Fruit fly (Drosophila melanogaster): ENCODE results near the gene mura.

mura gene

DNA sequence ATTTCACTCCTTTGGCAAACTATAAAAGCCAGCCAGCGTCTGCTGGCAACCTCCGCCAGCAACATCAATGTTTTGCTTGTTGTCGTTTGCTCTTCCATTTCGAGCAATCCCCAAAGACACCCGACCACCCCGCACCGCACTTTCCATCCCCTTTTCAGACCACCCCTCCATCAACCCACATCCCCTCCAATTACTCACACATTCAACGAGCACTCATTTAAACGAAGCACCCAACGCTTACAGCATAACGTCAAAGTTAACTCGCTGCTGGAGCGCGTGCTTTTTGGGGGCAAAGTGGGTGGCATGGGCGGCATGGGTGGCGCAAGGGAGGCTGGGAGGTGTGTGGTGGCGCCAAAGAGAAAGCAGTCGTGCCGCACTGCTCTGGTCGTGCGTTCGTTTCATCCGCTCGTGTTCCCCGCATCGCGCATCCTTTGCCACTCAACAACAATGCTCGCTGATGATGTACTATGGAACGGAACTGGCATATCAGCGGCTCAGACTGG is 60.5 kb downstream of the mura start (continued):
- TF ChIP-seq abd-A (tag; optimal IDR thresholded peaks at IDR 0.05) (peak; percentile 100), crp (GFP tag; optimal IDR thresholded peaks at IDR 0.05) (no peak), repo (GFP tag; optimal IDR thresholded peaks at IDR 0.05) (no peak), Trl (optimal IDR thresholded peaks at IDR 0.05) (no peak), Trl (GFP tag; optimal IDR thresholded peaks at IDR 0.05) (no peak), CG5180 (GFP tag; optimal IDR thresholded peaks at IDR 0.05) (no peak), so (GFP tag; IDR thresholded peaks at IDR 0.05) (no peak), Optix (GFP tag; IDR thresholded peaks at IDR 0.05) (no peak), Hsf (GFP tag; optimal IDR thresholded peaks at IDR 0.05) (no peak)

DNA sequence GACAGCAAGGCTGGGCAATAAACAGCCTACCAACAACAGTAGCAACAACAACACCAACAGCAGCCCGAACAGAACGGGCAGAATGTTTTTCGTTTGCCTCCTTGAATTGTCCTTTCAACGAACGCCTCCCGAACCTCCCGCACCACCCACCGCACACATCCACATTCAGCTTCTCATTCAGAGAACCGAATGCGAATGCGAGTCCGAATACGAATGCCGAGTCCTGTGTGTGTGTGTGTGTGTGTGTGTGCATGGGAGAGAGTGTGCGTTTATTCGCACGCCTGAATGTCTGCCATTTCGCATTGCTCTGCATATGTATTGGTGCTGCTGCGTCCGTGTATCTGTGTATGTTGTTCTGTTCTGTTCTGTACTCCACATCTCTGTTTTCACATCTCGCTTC is 63.1 kb downstream of the mura start:
- TF ChIP-seq chinmo (GFP tag; IDR thresholded peaks at IDR 0.05; ENCODE audit: partially characterized antibody) (0 out of 4 replicates have a peak, but pooled peaks have one; percentile 46), slbo (GFP tag; IDR thresholded peaks at IDR 0.05) (no peak), mam (GFP tag; optimal IDR thresholded peaks at IDR 0.05) (no peak), CG13894 (tag; optimal IDR thresholded peaks at IDR 0.05) (peak; percentile 41), abd-A (tag; optimal IDR thresholded peaks at IDR 0.05) (peak; percentile 92), NC2β (GFP tag; optimal IDR thresholded peaks at IDR 0.05) (no peak), Deaf1 (tag; optimal IDR thresholded peaks at IDR 0.05) (peak; percentile 93), jing (GFP tag; optimal IDR thresholded peaks at IDR 0.05) (no peak), cg (GFP tag; optimal IDR thresholded peaks at IDR 0.05) (peak; percentile 47), CG42726 (GFP tag; IDR thresholded peaks at IDR 0.05; ENCODE audit: partially characterized antibody) (no peak), mirr (GFP tag; optimal IDR thresholded peaks at IDR 0.05) (peak; percentile 35)

- TF ChIP-seq Fer2 (tag; optimal IDR thresholded peaks at IDR 0.05) (no peak), CG18476 (GFP tag; optimal IDR thresholded peaks at IDR 0.05) (no peak), CG2678 (tag; optimal IDR thresholded peaks at IDR 0.05) (peak; percentile 45), Side (GFP tag; optimal IDR thresholded peaks at IDR 0.05) (no peak), Rx (GFP tag; IDR thresholded peaks at IDR 0.05) (no peak), hb (GFP tag; IDR thresholded peaks at IDR 0.05; ENCODE audit: partially characterized antibody) (no peak), CG11504 (tag; optimal IDR thresholded peaks at IDR 0.05) (peak; percentile 50), Sox102F (GFP tag; optimal IDR thresholded peaks at IDR 0.05) (no peak), CG9609 (GFP tag; optimal IDR thresholded peaks at IDR 0.05) (no peak), pros (GFP tag; optimal IDR thresholded peaks at IDR 0.05) (no peak), CG7357 (GFP tag; IDR thresholded peaks at IDR 0.05) (no peak), CG7839 (tag; optimal IDR thresholded peaks at IDR 0.05) (peak; percentile 41), gem (tag; optimal IDR thresholded peaks at IDR 0.05) (peak; percentile 28), luna (GFP tag; optimal IDR thresholded peaks at IDR 0.05) (no peak), Dfd (GFP tag; optimal IDR thresholded peaks at IDR 0.05) (no peak), CG12659 (GFP tag; optimal IDR thresholded peaks at IDR 0.05) (peak; percentile 5), CoRest (tag; optimal IDR thresholded peaks at IDR 0.05) (peak; percentile 25), CG2120 (GFP tag; optimal IDR thresholded peaks at IDR 0.05) (peak; percentile 28), mld (GFP tag; IDR thresholded peaks at IDR 0.05; ENCODE audit: partially characterized antibody) (no peak), Hmr (GFP tag; optimal IDR thresholded peaks at IDR 0.05) (peak; percentile 26), amos (GFP tag; IDR thresholded peaks at IDR 0.05; ENCODE audit: partially characterized antibody) (no peak), CG17912 (GFP tag; optimal IDR thresholded peaks at IDR 0.05) (no peak), prd (optimal IDR thresholded peaks at IDR 0.05) (no peak), prd (GFP tag; IDR thresholded peaks at IDR 0.05) (no peak), HLH3B (GFP tag; IDR thresholded peaks at IDR 0.05) (no peak), cad (GFP tag; optimal IDR thresholded peaks at IDR 0.05) (no peak), Pdp1 (GFP tag; optimal IDR thresholded peaks at IDR 0.05) (peak in 1 of 2 experiments; percentile 7), CG12391 (tag; optimal IDR thresholded peaks at IDR 0.05) (no peak), CG17361 (GFP tag; IDR thresholded peaks at IDR 0.05) (peak; percentile 39; the same call in 1 of the 3 replicates)
Measured at dm6 chr3R:9487961-9488360, 63.6 kb downstream of the mura start.
